Worm (Caenorhabditis elegans): Measurements from ENCODE around the gene tdp-1.

DNA sequence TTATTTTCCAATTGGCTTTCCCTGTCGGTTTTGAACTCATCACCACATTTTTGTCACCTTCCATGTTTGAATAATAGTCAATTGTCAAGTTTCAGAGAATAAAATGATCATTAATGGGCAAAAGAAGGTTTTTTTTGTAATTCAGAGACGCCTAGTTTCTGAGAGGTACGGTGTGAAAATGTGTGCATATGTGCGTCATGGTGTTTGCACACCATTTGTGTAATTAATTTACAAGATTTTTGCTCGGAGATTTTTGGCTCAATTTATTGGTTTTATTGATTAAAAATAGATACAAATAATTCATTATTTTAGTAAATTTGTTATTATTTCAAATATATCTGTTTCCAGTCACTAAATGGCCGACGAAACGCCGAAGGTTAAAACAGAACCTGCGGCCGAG is at the start of gene tdp-1, which contains the start of gene F44G4.3:
- TF ChIP-seq tbx-37 (GFP tag; conservative IDR thresholded peaks at IDR 0.05) (no peak), ets-7 (tag; optimal IDR thresholded peaks at IDR 0.05) (no peak), pes-1 (GFP tag; IDR thresholded peaks at IDR 0.05) (no peak), B0310.2 (tag; optimal IDR thresholded peaks at IDR 0.05) (no peak), ama-1 (optimal IDR thresholded peaks at IDR 0.05) (no peak), sea-1 (GFP tag; conservative IDR thresholded peaks at IDR 0.05) (no peak), flt-1 (GFP tag; IDR thresholded peaks at IDR 0.05) (no peak), aly-1 (tag; optimal IDR thresholded peaks at IDR 0.05) (no peak), ceh-36 (tag; optimal IDR thresholded peaks at IDR 0.05) (no peak), hmg-4 (GFP tag; optimal IDR thresholded peaks at IDR 0.05) (no peak), ceh-13 (GFP tag; optimal IDR thresholded peaks at IDR 0.05) (no peak), tra-4 (tag; optimal IDR thresholded peaks at IDR 0.05) (no peak), hnd-1 (tag; optimal IDR thresholded peaks at IDR 0.05) (no peak), F13C5.2 (tag; optimal IDR thresholded peaks at IDR 0.05) (no peak)

All from whole organism, early embryonic.